Fruit fly (Drosophila melanogaster) Kc167 (cell line): ENCODE data around the gene sgl.

Experiments used
- Myc ChIP-seq: fragments of >200 bp; optimal IDR thresholded peaks from 2 replicates; lab custom pipeline; 2017; ENCODE audit warnings: missing external identifiers
- Sin3A ChIP-seq: fragments of >200 bp; optimal IDR thresholded peaks from 2 replicates; lab custom pipeline; 2018; ENCODE audit warnings: missing external identifiers
- h ChIP-seq: fragments of >200 bp; optimal IDR thresholded peaks from 3 replicates; lab custom pipeline; 2018; ENCODE audit warnings: missing external identifiers
- insv ChIP-seq: fragments of >200 bp; optimal IDR thresholded peaks from 3 replicates; lab custom pipeline; 2018; ENCODE audit warnings: missing external identifiers
- psq ChIP-seq: fragments of >200 bp; optimal IDR thresholded peaks from 2 replicates; lab custom pipeline; 2017; ENCODE audit warnings: missing external identifiers
- ttk ChIP-seq: sonication (Bioruptor generic); optimal IDR thresholded peaks from 2 replicates; lab custom pipeline; 2017; ENCODE audit warnings: missing external identifiers

- TF ChIP-seq h (lab: Kevin White, UChicago) (no peak), ttk (no peak), Myc (lab: Kevin White, UChicago) (no peak), insv (lab: Kevin White, UChicago) (no peak), psq (lab: Kevin White, UChicago) (no peak), Sin3A (lab: Kevin White, UChicago) (no peak)
Measured at dm6 chr3L:7001855-7002254, 37.3 kb upstream of the sgl start.
